Worm (Caenorhabditis elegans): ENCODE data around the gene zhit-2.

DNA sequence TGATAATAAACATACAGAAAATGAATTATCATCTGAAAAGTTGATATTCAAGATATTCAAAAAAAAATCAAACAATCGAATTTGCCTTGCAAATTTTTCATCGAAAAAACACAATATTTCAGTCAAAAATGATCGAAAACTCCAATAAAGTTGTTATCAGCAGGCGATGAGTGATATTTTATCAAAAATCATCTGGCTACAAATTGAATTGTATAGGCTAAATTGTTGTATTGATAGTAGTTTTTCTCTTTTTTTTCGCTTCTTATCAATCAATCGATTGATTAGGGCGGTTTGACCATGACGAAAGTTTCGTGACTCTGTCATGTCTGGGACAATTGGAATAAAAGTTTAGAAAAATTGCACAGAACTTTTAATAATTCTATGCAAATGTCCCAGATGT, 4.1 kb downstream of the zhit-2 start:
- TF ChIP-seq dao-5 (tag; optimal IDR thresholded peaks at IDR 0.05) (no peak), W03F9.2 (tag; optimal IDR thresholded peaks at IDR 0.05) (no peak)

All from whole organism, L4/young adult.